Fruit fly (Drosophila melanogaster): Measurements from ENCODE around the gene tzn.

tzn gene

DNA sequence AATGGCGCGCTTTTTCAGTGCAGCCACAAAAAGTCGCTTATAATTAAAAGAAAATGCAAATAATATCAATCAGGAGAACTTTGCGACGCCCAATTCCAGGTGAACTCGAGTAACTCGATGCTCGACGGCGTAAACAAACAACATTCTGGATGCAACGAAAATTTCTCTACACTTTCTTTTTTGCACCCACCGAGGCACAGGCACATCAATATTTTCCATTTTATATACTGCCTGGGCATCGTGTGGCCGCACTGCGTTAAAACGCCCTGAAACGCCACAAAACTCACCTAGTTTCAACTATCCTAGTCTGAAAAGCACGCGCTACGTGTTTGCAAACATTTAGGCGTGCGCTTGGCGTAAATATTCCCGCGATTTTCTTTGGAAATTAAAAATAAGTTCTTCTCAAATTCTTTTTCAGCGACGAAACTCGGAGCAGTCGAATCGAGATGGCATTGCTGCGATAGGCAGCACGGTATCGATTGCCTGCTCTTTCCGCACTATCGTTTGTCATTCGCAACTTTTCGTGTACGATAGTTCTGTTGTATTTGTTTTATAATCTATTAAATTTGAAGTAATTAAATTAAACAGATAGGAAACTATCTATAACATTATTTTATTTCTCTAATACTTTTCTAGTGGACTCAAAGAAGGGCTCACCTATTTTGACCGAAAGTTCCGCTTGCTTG, 12.6 kb upstream of the tzn start, which contains the start of gene Pcif1 (continued):
- TF ChIP-seq Gug (GFP tag; IDR thresholded peaks at IDR 0.05) (no peak), Eip75B (GFP tag; optimal IDR thresholded peaks at IDR 0.05) (no peak)

DNA sequence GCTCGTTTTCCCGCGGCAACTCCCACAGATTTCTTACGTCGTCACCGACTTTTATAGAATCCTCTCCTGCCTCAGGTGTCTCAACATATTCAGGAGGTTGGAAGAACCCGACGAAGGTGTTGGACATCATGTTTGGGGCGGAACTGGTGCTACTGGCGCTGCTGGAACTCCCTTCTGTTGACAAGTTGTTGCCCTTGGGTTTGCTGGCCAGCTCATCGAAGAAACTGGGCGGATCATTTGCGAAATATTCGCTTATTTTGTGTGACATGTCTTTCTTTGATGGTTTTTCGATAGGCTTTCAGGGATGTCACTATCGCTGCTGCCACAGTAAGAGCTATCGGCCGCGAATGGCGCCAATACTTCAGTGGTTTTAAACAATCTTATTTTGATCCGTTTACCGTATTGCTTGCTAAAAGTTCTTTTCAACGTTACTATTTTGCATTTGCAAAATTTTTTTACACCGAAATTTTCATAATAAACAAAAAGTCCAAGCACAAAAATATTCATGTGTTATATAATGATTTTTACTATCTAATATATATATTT, 10.5 kb upstream of the tzn start, which contains the start of gene CG11396:
Gene CG11396 (minus strand): TSS at position 303 of the 546 bp plus-strand sequence.
- TF ChIP-seq Eip78C (GFP tag): peak; percentile 45
- peak; percentile 52 for TF ChIP-seq achi (GFP tag; optimal IDR thresholded peaks at IDR 0.05)
- no peak for TF ChIP-seq fd59A (GFP tag; optimal IDR thresholded peaks at IDR 0.05)
- no peak for TF ChIP-seq Hr4 (GFP tag; optimal IDR thresholded peaks at IDR 0.05)
- TF ChIP-seq esn (GFP tag; optimal IDR thresholded peaks at IDR 0.05): peak; percentile 39
- peak; percentile 62 for TF ChIP-seq Sox14 (GFP tag; optimal IDR thresholded peaks at IDR 0.05)

DNA sequence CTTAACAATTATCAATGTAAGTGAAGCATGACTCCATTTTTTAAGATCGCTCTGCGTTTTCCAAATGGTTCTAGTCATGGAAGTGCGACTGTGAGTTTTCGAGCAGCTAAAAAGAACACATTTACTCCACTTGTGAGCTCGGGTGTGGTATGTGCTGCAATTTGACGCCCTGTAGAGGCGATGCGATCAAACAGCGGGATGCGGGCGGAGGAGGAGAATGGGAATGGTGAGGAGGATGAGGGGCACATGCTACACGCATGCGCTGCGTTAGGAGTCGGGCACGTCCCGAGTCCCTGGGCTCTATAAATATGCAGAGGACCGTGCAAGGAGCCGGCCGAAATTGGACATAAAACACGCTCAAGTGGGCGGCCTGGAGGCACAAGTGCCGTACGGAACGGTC, 9.1 kb upstream of the tzn start:
- TF ChIP-seq vri (GFP tag; optimal IDR thresholded peaks at IDR 0.05): no peak
- no peak for TF ChIP-seq Eip78C (GFP tag)
- no peak for TF ChIP-seq fd85E (GFP tag; optimal IDR thresholded peaks at IDR 0.05)
- TF ChIP-seq fkh (GFP tag; optimal IDR thresholded peaks at IDR 0.05): no peak
- TF ChIP-seq Ets21C (GFP tag; optimal IDR thresholded peaks at IDR 0.05): no peak
- no peak for TF ChIP-seq CG3919 (GFP tag; optimal IDR thresholded peaks at IDR 0.05)
- no peak for TF ChIP-seq CG1621 (tag; optimal IDR thresholded peaks at IDR 0.05)
- TF ChIP-seq Smox (GFP tag; optimal IDR thresholded peaks at IDR 0.05): no peak
- no peak for TF ChIP-seq CG6163 (GFP tag; IDR thresholded peaks at IDR 0.05)

- TF ChIP-seq dsx (GFP tag; optimal IDR thresholded peaks at IDR 0.05; ENCODE audit: poor library complexity, severe bottlenecking) (no peak), CG10669 (GFP tag; optimal IDR thresholded peaks at IDR 0.05) (no peak), fd59A (GFP tag; optimal IDR thresholded peaks at IDR 0.05) (no peak), CG3919 (GFP tag; optimal IDR thresholded peaks at IDR 0.05) (no peak), CG6276 (GFP tag; optimal IDR thresholded peaks at IDR 0.05) (no peak), CG16779 (tag; optimal IDR thresholded peaks at IDR 0.05) (no peak), CG11902 (GFP tag; optimal IDR thresholded peaks at IDR 0.05) (no peak), topi (GFP tag; optimal IDR thresholded peaks at IDR 0.05) (no peak), Eip75B (GFP tag; optimal IDR thresholded peaks at IDR 0.05) (no peak), Sox15 (GFP tag; optimal IDR thresholded peaks at IDR 0.05) (no peak)
Observed at dm6 chr3L:20792693-20793092, 5.8 kb upstream of the tzn start, which contains the start of gene Six4. TSS of gene Six4 (minus strand) at chr3L:20792777.

dm6 chr3L:20796757-20797156, 1.7 kb upstream of the tzn start:
- TF ChIP-seq Sox15 (GFP tag; optimal IDR thresholded peaks at IDR 0.05) (no peak), Eip93F (GFP tag; optimal IDR thresholded peaks at IDR 0.05) (no peak), net (GFP tag; optimal IDR thresholded peaks at IDR 0.05) (no peak), CG6808 (GFP tag; optimal IDR thresholded peaks at IDR 0.05) (no peak), CG11294 (GFP tag; IDR thresholded peaks at IDR 0.05) (no peak), CG34406 (GFP tag; optimal IDR thresholded peaks at IDR 0.05) (no peak), CG6276 (GFP tag; optimal IDR thresholded peaks at IDR 0.05) (no peak), Ets21C (GFP tag; optimal IDR thresholded peaks at IDR 0.05) (no peak), CG3032 (tag; optimal IDR thresholded peaks at IDR 0.05) (no peak), fkh (GFP tag; optimal IDR thresholded peaks at IDR 0.05) (no peak), achi (GFP tag; optimal IDR thresholded peaks at IDR 0.05) (no peak), ss (GFP tag; optimal IDR thresholded peaks at IDR 0.05) (no peak), CG10669 (GFP tag; optimal IDR thresholded peaks at IDR 0.05) (no peak), CG7368 (GFP tag; optimal IDR thresholded peaks at IDR 0.05) (no peak)
